Worm (Caenorhabditis elegans) whole organism, mixed stage, embryonic: ENCODE measurements around the gene prp-38.

Experiments
- elt-1 ChIP-seq: sonication (generic microtip); optimal IDR thresholded peaks from 2 replicates; lab custom pipeline; 2017; ENCODE audit warnings: missing genetic modification characterization, mild to moderate bottlenecking, missing compliant biosample characterization, antibody characterized with exemption, moderate library complexity, borderline replicate concordance; ENCODE audit not compliant: insufficient read depth
- flh-1 ChIP-seq: fragments of 200-800 bp; sonication (Bioruptor generic); optimal IDR thresholded peaks from 2 replicates; lab custom pipeline; 2018; ENCODE audit warnings: mild to moderate bottlenecking, missing genetic modification characterization, moderate library complexity, missing compliant biosample characterization
- lin-13 ChIP-seq: fragments of 150-350 bp; optimal IDR thresholded peaks from 2 replicates; lab custom pipeline; 2014; ENCODE audit warnings: missing biosample characterization, missing genetic modification characterization
- mep-1 ChIP-seq: fragments of 150-350 bp; optimal IDR thresholded peaks from 2 replicates; lab custom pipeline; 2017; ENCODE audit warnings: missing biosample characterization, missing genetic modification reagents, missing genetic modification characterization, inconsistent platforms
- nhr-12 ChIP-seq: fragments of 150-350 bp; optimal IDR thresholded peaks from 2 replicates; lab custom pipeline; 2014; ENCODE audit warnings: missing biosample characterization, missing genetic modification characterization
- snpc-4 ChIP-seq: fragments of 150-350 bp; optimal IDR thresholded peaks from 2 replicates; lab custom pipeline; 2014; ENCODE audit warnings: missing biosample characterization, missing genetic modification characterization

DNA sequence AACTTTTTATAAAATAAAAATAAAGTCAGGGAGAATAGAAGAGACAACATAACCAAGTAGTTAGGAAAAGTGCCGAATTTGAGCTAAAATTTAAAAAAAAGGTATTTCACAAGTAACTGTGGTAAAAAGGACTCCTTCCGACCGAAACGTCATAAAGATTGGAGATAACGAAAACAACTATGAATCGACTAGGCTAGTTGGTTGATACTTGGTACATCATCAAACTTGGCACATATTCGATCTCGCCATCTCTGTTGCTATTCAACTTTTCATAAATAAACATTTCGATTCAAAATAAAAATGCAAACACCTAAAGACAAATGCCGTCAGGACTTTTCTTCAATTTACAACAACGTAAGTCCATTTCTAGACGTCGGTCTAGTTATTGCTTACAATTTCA, 5.9 kb upstream of the prp-38 start, which contains the start of gene C29A12.22:
- TF ChIP-seq nhr-12 (no peak), lin-13 (tag; lab: Kevin White, UChicago) (no peak), elt-1 (tag; lab: Kevin White, UChicago) (no peak), mep-1 (tag; lab: Kevin White, UChicago) (no peak), snpc-4 (no peak), flh-1 (GFP tag; lab: Kevin White, UChicago) (no peak)
